Fruit fly (Drosophila melanogaster): Measurements from ENCODE around the gene bru3.

DNA sequence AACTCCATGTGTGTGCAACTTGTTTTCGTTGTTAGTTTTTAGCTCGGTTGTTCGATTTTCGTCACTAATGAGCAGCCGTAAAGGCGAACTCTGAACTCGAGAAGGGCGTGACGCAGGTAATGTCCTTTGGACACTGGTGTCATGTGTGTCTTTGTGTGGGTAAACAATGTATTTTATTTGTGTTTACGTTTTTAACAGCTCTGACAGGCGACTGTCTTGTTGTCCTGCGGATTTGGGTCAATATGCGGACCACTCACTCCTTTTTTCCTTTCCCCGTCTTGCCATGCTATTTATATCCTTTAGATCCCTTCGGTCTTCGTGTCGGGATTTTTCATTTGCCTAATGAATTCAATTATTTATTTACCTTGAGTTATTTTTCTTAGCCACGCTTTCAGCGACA lies 188.1 kb downstream of the bru3 start:
- TF ChIP-seq CG8478 (optimal IDR thresholded peaks at IDR 0.05) (no peak), CTCF (optimal IDR thresholded peaks at IDR 0.05) (no peak)

Measured in S2 (cell line).